Worm (Caenorhabditis elegans) whole organism, L4 larva: ENCODE measurements around the gene ins-20.
A peak's percentile ranks its signal among the peaks of the same experiment; 100 is the strongest.

ENCODE experiments used
- F37D6.2 ChIP-seq: sonication (generic microtip); optimal IDR thresholded peaks from 2 replicates; lab custom pipeline; 2016; ENCODE audit warnings: mild to moderate bottlenecking, missing genetic modification characterization, missing compliant biosample characterization
- ceh-20 ChIP-seq: fragments of 200-800 bp; sonication (Bioruptor generic); IDR thresholded peaks from 2 replicates; pipeline ENCODE4 v1.3.6; 2022; ENCODE audit warnings: missing genetic modification reagents, missing genetic modification characterization, missing compliant biosample characterization
- ceh-28 ChIP-seq: fragments of 150-350 bp; optimal IDR thresholded peaks from 2 replicates; lab custom pipeline; 2014; ENCODE audit warnings: missing biosample characterization, missing genetic modification reagents, missing genetic modification characterization
- cey-2 ChIP-seq: sonication (generic microtip); optimal IDR thresholded peaks from 3 replicates; lab custom pipeline; 2017; ENCODE audit warnings: missing genetic modification characterization, mild to moderate bottlenecking, missing compliant biosample characterization, antibody characterized with exemption, borderline replicate concordance; ENCODE audit not compliant: insufficient read depth
- daf-16 ChIP-seq, 3 experiments: sonication (generic microtip); optimal IDR thresholded peaks; 2 replicates each; lab custom pipeline; 2016 to 2017; ENCODE audit warnings: missing genetic modification characterization in 3 of 3, missing genetic modification reagents in 3 of 3, mild to moderate bottlenecking in 2 of 3, missing compliant biosample characterization in 2 of 3, missing biosample characterization in 1 of 3, moderate library complexity in 1 of 3
- egl-43 ChIP-seq: fragments of 200-800 bp; sonication (Bioruptor generic); IDR thresholded peaks from 2 replicates; pipeline ENCODE4 v1.3.6; 2022; ENCODE audit warnings: missing genetic modification reagents, missing genetic modification characterization, missing compliant biosample characterization
- lin-38 ChIP-seq: fragments of 200-800 bp; sonication (Bioruptor generic); IDR thresholded peaks from 2 replicates; pipeline ENCODE4 v1.3.6; 2022; ENCODE audit warnings: missing genetic modification reagents, missing genetic modification characterization, missing compliant biosample characterization
- lir-3 ChIP-seq: sonication (generic microtip); optimal IDR thresholded peaks from 2 replicates; lab custom pipeline; 2016; ENCODE audit warnings: mild to moderate bottlenecking, missing genetic modification characterization, missing compliant biosample characterization
- madf-5 ChIP-seq, 2 experiments: fragments of 200-800 bp; sonication (Bioruptor generic); IDR thresholded peaks; 2 replicates each; pipeline ENCODE4 v1.3.6; 2022; ENCODE audit warnings: missing compliant biosample characterization in 2 of 2, missing genetic modification characterization in 2 of 2
- mes-2 ChIP-seq: sonication (generic microtip); optimal IDR thresholded peaks from 2 replicates; lab custom pipeline; 2016; ENCODE audit warnings: missing genotype, mild to moderate bottlenecking, missing genetic modification characterization, missing compliant biosample characterization; ENCODE audit not compliant: poor library complexity, severe bottlenecking
- pqm-1 ChIP-seq: sonication (generic microtip); optimal IDR thresholded peaks from 2 replicates; lab custom pipeline; 2017; ENCODE audit warnings: missing biosample characterization, missing genetic modification characterization
- rbr-2 ChIP-seq: sonication (generic microtip); optimal IDR thresholded peaks from 2 replicates; lab custom pipeline; 2016; ENCODE audit warnings: missing genotype, missing genetic modification characterization, missing compliant biosample characterization
- saeg-2 ChIP-seq: fragments of 200-800 bp; sonication (Bioruptor generic); IDR thresholded peaks from 2 replicates; pipeline ENCODE4 v1.3.6; 2022; ENCODE audit warnings: missing genetic modification reagents, missing genetic modification characterization, missing compliant biosample characterization
- spr-3 ChIP-seq: fragments of 200-800 bp; sonication (Bioruptor generic); optimal IDR thresholded peaks from 2 replicates; lab custom pipeline; 2018; ENCODE audit warnings: mild to moderate bottlenecking, missing genetic modification characterization, missing compliant biosample characterization
- vab-7 ChIP-seq: fragments of 200-800 bp; sonication (Bioruptor generic); IDR thresholded peaks from 2 replicates; pipeline ENCODE4 v1.3.6; 2022; ENCODE audit warnings: missing genetic modification reagents, missing genetic modification characterization, missing compliant biosample characterization
- ztf-11 ChIP-seq: fragments of 150-350 bp; optimal IDR thresholded peaks from 2 replicates; lab custom pipeline; 2014; ENCODE audit warnings: missing biosample characterization, missing genetic modification characterization

The ins-20 gene

DNA sequence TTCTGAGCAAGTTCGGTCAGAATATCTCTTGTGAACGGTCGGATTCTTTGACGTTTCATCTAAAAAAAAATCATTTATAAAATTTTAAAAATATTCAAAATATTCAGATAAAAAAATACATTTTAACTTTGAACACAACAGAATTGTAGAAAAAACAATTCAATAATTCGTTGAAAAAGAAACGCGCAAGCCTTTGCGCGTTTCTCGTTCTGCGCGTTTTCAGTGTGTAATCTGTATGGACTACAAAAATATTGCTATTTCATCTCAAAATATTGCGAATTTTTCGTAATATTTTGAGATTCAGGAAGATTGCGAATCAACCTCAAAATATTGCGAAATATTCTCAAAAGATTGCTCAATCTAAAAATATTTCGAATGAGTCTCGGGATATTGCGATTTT, 45.3 kb downstream of the ins-20 start, which contains the start of gene R12C12.7 (continued):
- TF ChIP-seq pqm-1 (tag; lab: Kevin White, UChicago) (peak; percentile 72), ceh-28 (tag; lab: Kevin White, UChicago) (no peak), lin-38 (GFP tag; lab: Robert Waterston, UW) (0 out of 2 replicates have a peak, but pooled peaks have one; percentile 26), cey-2 (tag; lab: Kevin White, UChicago) (no peak), mes-2 (tag; lab: Kevin White, UChicago) (peak; percentile 70), rbr-2 (no peak), ztf-11 (no peak), daf-16 (GFP tag; optimal IDR thresholded peaks at IDR 0.05; lab: Kevin White, UChicago) (no peak), daf-16 (tag; optimal IDR thresholded peaks at IDR 0.05; lab: Kevin White, UChicago) (peak; percentile 4), ceh-20 (GFP tag; lab: Robert Waterston, UW) (no peak), saeg-2 (GFP tag; lab: Robert Waterston, UW) (no peak), spr-3 (GFP tag; lab: Kevin White, UChicago) (no peak), madf-5 (GFP tag; IDR thresholded peaks at IDR 0.05; lab: Robert Waterston, UW) (no peak), lir-3 (tag; lab: Kevin White, UChicago) (no peak), F37D6.2 (no peak), vab-7 (GFP tag; lab: Robert Waterston, UW) (no peak), egl-43 (GFP tag; lab: Robert Waterston, UW) (no peak)
- TF ChIP-seq, all 104 proteins: peak for 9
